Worm (Caenorhabditis elegans): ENCODE measurements around the gene chil-27.

DNA sequence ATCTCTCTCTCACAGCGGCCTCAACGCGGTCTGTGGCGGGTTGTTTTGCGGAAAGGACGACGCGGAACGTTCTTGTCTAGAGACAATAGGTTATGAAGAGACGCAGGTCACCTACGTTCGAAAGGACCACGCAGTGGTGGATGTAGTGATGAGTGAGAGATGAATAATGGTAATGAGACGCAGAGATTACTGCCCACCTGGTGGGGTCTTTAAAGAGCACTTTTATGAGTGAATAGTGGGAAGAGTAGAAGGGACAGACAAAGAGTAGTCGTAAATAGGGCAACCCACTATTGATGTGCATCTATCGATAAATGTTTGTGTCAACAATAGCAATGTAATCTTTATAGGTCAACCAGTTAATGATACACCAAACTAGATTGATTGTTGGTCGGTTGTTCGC, 13.4 kb downstream of the chil-27 start:
- TF ChIP-seq blmp-1 (tag; optimal IDR thresholded peaks at IDR 0.05) (no peak), nhr-47 (tag; optimal IDR thresholded peaks at IDR 0.05) (no peak), fkh-10 (GFP tag; optimal IDR thresholded peaks at IDR 0.05) (no peak), nhr-11 (tag; optimal IDR thresholded peaks at IDR 0.05) (no peak), efl-1 (optimal IDR thresholded peaks at IDR 0.05) (no peak), efl-1 (GFP tag; optimal IDR thresholded peaks at IDR 0.05 in 1 of 2) (no peak), sptf-1 (tag; optimal IDR thresholded peaks at IDR 0.05) (no peak), tbx-2 (tag; optimal IDR thresholded peaks at IDR 0.05) (no peak), jun-1 (tag; optimal IDR thresholded peaks at IDR 0.05) (no peak), unc-130 (tag; optimal IDR thresholded peaks at IDR 0.05) (no peak), fos-1 (tag; optimal IDR thresholded peaks at IDR 0.05) (no peak), grh-1 (GFP tag; IDR thresholded peaks at IDR 0.05) (no peak)

Measured in whole organism, L1 larva.